Worm (Caenorhabditis elegans) whole organism, L2 larva: ENCODE measurements around the gene C01C4.2.

Experiments used
- C34F6.9 ChIP-seq: fragments of 150-350 bp; optimal IDR thresholded peaks from 2 replicates; lab custom pipeline; 2014; ENCODE audit warnings: missing biosample characterization, missing genetic modification characterization
- R02D3.7 ChIP-seq: fragments of 150-350 bp; optimal IDR thresholded peaks from 2 replicates; lab custom pipeline; 2014; ENCODE audit warnings: missing biosample characterization, missing genetic modification characterization
- alr-1 ChIP-seq: fragments of 150-350 bp; optimal IDR thresholded peaks from 2 replicates; lab custom pipeline; 2014; ENCODE audit warnings: missing biosample characterization, missing genetic modification characterization
- blmp-1 ChIP-seq: sonication (generic microtip); optimal IDR thresholded peaks from 2 replicates; lab custom pipeline; 2017; ENCODE audit warnings: missing genetic modification characterization, mild to moderate bottlenecking, missing compliant biosample characterization, antibody characterized with exemption, moderate library complexity; ENCODE audit not compliant: insufficient read depth
- ceh-82 ChIP-seq: fragments of 150-350 bp; optimal IDR thresholded peaks from 2 replicates; lab custom pipeline; 2014; ENCODE audit warnings: missing biosample characterization, missing genetic modification characterization
- crh-2 ChIP-seq: sonication (generic microtip); optimal IDR thresholded peaks from 2 replicates; lab custom pipeline; 2017; ENCODE audit warnings: missing biosample characterization, missing genetic modification characterization
- dmd-4 ChIP-seq: sonication (generic microtip); optimal IDR thresholded peaks from 2 replicates; lab custom pipeline; 2017; ENCODE audit warnings: missing biosample characterization, missing genetic modification characterization
- egl-27 ChIP-seq: sonication (generic microtip); optimal IDR thresholded peaks from 3 replicates; lab custom pipeline; 2017; ENCODE audit warnings: missing biosample characterization, missing genetic modification reagents, missing genetic modification characterization
- elt-3 ChIP-seq: sonication (generic microtip); optimal IDR thresholded peaks from 2 replicates; lab custom pipeline; 2017; ENCODE audit warnings: missing biosample characterization, missing genetic modification characterization
- gmeb-1 ChIP-seq: fragments of 150-350 bp; optimal IDR thresholded peaks from 2 replicates; lab custom pipeline; 2014; ENCODE audit warnings: missing biosample characterization, missing genetic modification characterization
- lin-13 ChIP-seq: fragments of 150-350 bp; optimal IDR thresholded peaks from 2 replicates; lab custom pipeline; 2014; ENCODE audit warnings: missing biosample characterization, missing genetic modification reagents, missing genetic modification characterization
- lsy-2 ChIP-seq, 2 experiments: fragments of 150-350 bp in 1 of 2; sonication (generic microtip) in 1 of 2; optimal IDR thresholded peaks; 2 replicates each; lab custom pipeline; 2014 to 2017; ENCODE audit warnings: missing biosample characterization in 2 of 2, missing genetic modification characterization in 2 of 2
- mab-5 ChIP-seq: fragments of 150-350 bp; optimal IDR thresholded peaks from 2 replicates; lab custom pipeline; 2014; ENCODE audit warnings: missing biosample characterization, missing genetic modification characterization
- mbf-1 ChIP-seq: sonication (generic microtip); optimal IDR thresholded peaks from 2 replicates; lab custom pipeline; 2017; ENCODE audit warnings: missing biosample characterization, missing genetic modification characterization
- mdl-1 ChIP-seq, 2 experiments: fragments of 150-350 bp in 1 of 2; sonication (generic microtip) in 1 of 2; optimal IDR thresholded peaks; 2 replicates each; lab custom pipeline; 2017; ENCODE audit warnings: missing biosample characterization in 2 of 2, missing genetic modification characterization in 2 of 2
- nhr-11 ChIP-seq: fragments of 150-350 bp; optimal IDR thresholded peaks from 2 replicates; lab custom pipeline; 2014; ENCODE audit warnings: missing biosample characterization, missing genetic modification characterization
- nhr-12 ChIP-seq: fragments of 150-350 bp; optimal IDR thresholded peaks from 2 replicates; lab custom pipeline; 2014; ENCODE audit warnings: missing biosample characterization, missing genetic modification characterization
- nhr-129 ChIP-seq: fragments of 150-350 bp; optimal IDR thresholded peaks from 2 replicates; lab custom pipeline; 2014; ENCODE audit warnings: missing biosample characterization, missing genetic modification characterization
- nhr-21 ChIP-seq: fragments of 150-350 bp; optimal IDR thresholded peaks from 2 replicates; lab custom pipeline; 2014; ENCODE audit warnings: missing biosample characterization, missing genetic modification characterization
- nhr-23 ChIP-seq: fragments of 150-350 bp; optimal IDR thresholded peaks from 2 replicates; lab custom pipeline; 2014; ENCODE audit warnings: missing biosample characterization, missing genetic modification reagents, missing genetic modification characterization
- nhr-237 ChIP-seq: fragments of 150-350 bp; optimal IDR thresholded peaks from 2 replicates; lab custom pipeline; 2014; ENCODE audit warnings: missing biosample characterization, missing genetic modification characterization
- nhr-25 ChIP-seq: fragments of 150-350 bp; sonication (generic microtip); optimal IDR thresholded peaks from 3 replicates; lab custom pipeline; 2014; ENCODE audit warnings: missing biosample characterization, missing genetic modification characterization
- nhr-6 ChIP-seq: fragments of 150-350 bp; optimal IDR thresholded peaks from 2 replicates; lab custom pipeline; 2014; ENCODE audit warnings: missing biosample characterization, missing genetic modification characterization
- nhr-77 ChIP-seq: fragments of 150-350 bp; optimal IDR thresholded peaks from 2 replicates; lab custom pipeline; 2014; ENCODE audit warnings: missing biosample characterization, missing genetic modification characterization
- peb-1 ChIP-seq: fragments of 150-350 bp; optimal IDR thresholded peaks from 2 replicates; lab custom pipeline; 2014; ENCODE audit warnings: missing biosample characterization, missing genetic modification characterization
- skn-1 ChIP-seq: sonication (generic microtip); optimal IDR thresholded peaks from 2 replicates; lab custom pipeline; 2017; ENCODE audit warnings: missing biosample characterization, missing genetic modification characterization
- unc-55 ChIP-seq: fragments of 150-350 bp; sonication (generic microtip); optimal IDR thresholded peaks from 3 replicates; lab custom pipeline; 2014; ENCODE audit warnings: missing biosample characterization, missing genetic modification reagents, missing genetic modification characterization
- unc-62 ChIP-seq: fragments of 150-350 bp; optimal IDR thresholded peaks from 2 replicates; lab custom pipeline; 2014; ENCODE audit warnings: missing biosample characterization, missing genetic modification reagents, missing genetic modification characterization
- zag-1 ChIP-seq: fragments of 150-350 bp; optimal IDR thresholded peaks from 2 replicates; lab custom pipeline; 2014; ENCODE audit warnings: missing biosample characterization, missing genetic modification characterization
- ztf-11 ChIP-seq: sonication (generic microtip); optimal IDR thresholded peaks from 2 replicates; lab custom pipeline; 2017; ENCODE audit warnings: missing biosample characterization, missing genetic modification characterization
- ztf-4 ChIP-seq: fragments of 150-350 bp; optimal IDR thresholded peaks from 2 replicates; lab custom pipeline; 2014; ENCODE audit warnings: missing biosample characterization, missing genetic modification characterization

Gene C01C4.2

DNA sequence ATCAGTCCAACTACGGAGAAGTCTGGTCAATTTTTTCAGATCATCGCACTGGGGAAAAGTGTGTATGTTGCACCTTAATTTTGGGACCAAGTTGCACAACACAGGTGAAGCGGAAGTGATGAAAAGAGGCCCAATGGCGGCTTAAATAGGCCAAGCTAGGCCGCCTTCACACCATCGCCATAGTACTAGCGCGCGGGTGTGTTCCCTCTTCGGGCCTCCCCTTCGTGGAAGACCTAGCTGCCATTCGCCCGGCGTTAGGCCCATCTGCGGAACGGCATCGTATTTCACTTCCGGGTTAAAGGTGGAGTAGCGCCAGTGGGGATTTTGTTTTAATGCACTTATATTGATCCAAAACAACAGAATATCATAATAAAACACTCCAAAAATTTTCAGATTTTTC is 44.9 kb downstream of the C01C4.2 start:
- TF ChIP-seq nhr-12 (tag; lab: Kevin White, UChicago), result no peak
- no peak for TF ChIP-seq nhr-237 (tag; lab: Kevin White, UChicago)
- no peak for TF ChIP-seq nhr-21 (tag; lab: Kevin White, UChicago)
- TF ChIP-seq mab-5, result no peak
- TF ChIP-seq unc-62, result no peak
- no peak for TF ChIP-seq C34F6.9
- no peak for TF ChIP-seq nhr-129 (tag; lab: Kevin White, UChicago)
- TF ChIP-seq lin-13 (GFP tag; lab: Kevin White, UChicago), result no peak
- TF ChIP-seq elt-3 (tag; lab: Kevin White, UChicago), result no peak
- TF ChIP-seq alr-1, result no peak
- no peak for TF ChIP-seq skn-1
- no peak for TF ChIP-seq crh-2 (tag; lab: Kevin White, UChicago)

- TF ChIP-seq ceh-82 (no peak), dmd-4 (no peak), ztf-4 (tag; lab: Kevin White, UChicago) (no peak), nhr-23 (no peak), gmeb-1 (tag; lab: Kevin White, UChicago) (no peak), nhr-12 (tag; lab: Kevin White, UChicago) (no peak), nhr-6 (tag; lab: Kevin White, UChicago) (no peak), mbf-1 (tag; lab: Kevin White, UChicago) (no peak), zag-1 (no peak), ztf-11 (tag; lab: Kevin White, UChicago) (no peak), egl-27 (tag; lab: Kevin White, UChicago) (no peak)
These were observed 47.5 kb downstream of the C01C4.2 start, which contains the start of gene T14G12.11 for ce11 chrX:3762410-3762809. TSS of gene T14G12.11 (minus strand) at chrX:3762547.

DNA sequence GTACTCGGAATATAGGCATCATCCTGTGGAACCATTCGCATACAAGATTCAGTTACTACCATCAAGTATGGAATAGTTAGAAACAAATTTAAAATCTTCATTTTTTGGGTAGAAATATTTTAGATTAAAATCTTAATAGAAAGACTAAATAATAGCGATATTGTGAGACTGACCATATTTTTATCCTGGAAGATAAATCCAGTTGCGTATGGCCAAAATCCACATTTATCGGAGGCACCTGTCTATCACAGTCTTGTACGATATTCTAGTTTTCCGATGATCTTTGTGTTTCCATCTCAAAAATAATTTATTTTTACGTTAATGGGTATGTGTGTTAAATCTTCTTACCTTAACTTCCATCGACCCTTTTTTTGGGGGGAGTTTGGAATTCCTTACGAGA is 49.4 kb downstream of the C01C4.2 start, which contains the start of gene F47B7.3:
F47B7.3 (minus strand) TSS at position 101 of the 400 bp plus-strand sequence.
- TF ChIP-seq unc-55 (GFP tag; lab: Kevin White, UChicago), result no peak
- no peak for TF ChIP-seq nhr-129 (tag; lab: Kevin White, UChicago)
- no peak for TF ChIP-seq blmp-1
- no peak for TF ChIP-seq nhr-77 (tag; lab: Kevin White, UChicago)
- TF ChIP-seq nhr-12 (tag; lab: Kevin White, UChicago), result no peak
- no peak for TF ChIP-seq gmeb-1 (tag; lab: Kevin White, UChicago)
- no peak for TF ChIP-seq mdl-1 (tag; optimal IDR thresholded peaks at IDR 0.05; lab: Kevin White, UChicago)
- TF ChIP-seq nhr-11 (tag; lab: Kevin White, UChicago), result no peak
- no peak for TF ChIP-seq lsy-2 (tag; optimal IDR thresholded peaks at IDR 0.05; lab: Kevin White, UChicago)
- no peak for TF ChIP-seq lin-13 (GFP tag; lab: Kevin White, UChicago)
- TF ChIP-seq peb-1, result no peak
- no peak for TF ChIP-seq nhr-25 (tag; lab: Kevin White, UChicago)

- TF ChIP-seq elt-3 (tag; lab: Kevin White, UChicago) (no peak), nhr-21 (tag; lab: Kevin White, UChicago) (no peak), dmd-4 (no peak), nhr-6 (tag; lab: Kevin White, UChicago) (no peak), R02D3.7 (tag; lab: Kevin White, UChicago) (no peak), nhr-25 (tag; lab: Kevin White, UChicago) (no peak), nhr-11 (tag; lab: Kevin White, UChicago) (no peak)
These were observed 51.7 kb downstream of the C01C4.2 start, which contains the start of gene F47B7.4 for ce11 chrX:3766552-3766951. TSS of gene F47B7.4 (minus strand) at chrX:3766652.
